Worm (Caenorhabditis elegans) whole organism, L2 larva: ENCODE results near the gene C06C3.7.

Source experiments
- R02D3.7 ChIP-seq: fragments of 150-350 bp; optimal IDR thresholded peaks from 2 replicates; lab custom pipeline; 2014; ENCODE audit warnings: missing biosample characterization, missing genetic modification characterization
- Y55F3AM.14 ChIP-seq: fragments of 200-800 bp; sonication (Bioruptor generic); optimal IDR thresholded peaks from 2 replicates; lab custom pipeline; 2018; ENCODE audit warnings: mild to moderate bottlenecking, missing genetic modification characterization, missing compliant biosample characterization
- ZK546.5 ChIP-seq: sonication (generic microtip); optimal IDR thresholded peaks from 2 replicates; lab custom pipeline; 2017; ENCODE audit warnings: missing biosample characterization, missing genetic modification characterization
- ama-1 ChIP-seq: fragments of 150-350 bp; optimal IDR thresholded peaks from 2 replicates; lab custom pipeline; 2018; ENCODE audit warnings: inconsistent platforms
- ceh-82 ChIP-seq: fragments of 150-350 bp; optimal IDR thresholded peaks from 2 replicates; lab custom pipeline; 2014; ENCODE audit warnings: missing biosample characterization, missing genetic modification characterization
- elt-3 ChIP-seq: sonication (generic microtip); optimal IDR thresholded peaks from 2 replicates; lab custom pipeline; 2017; ENCODE audit warnings: missing biosample characterization, missing genetic modification characterization
- lin-39 ChIP-seq: fragments of 150-350 bp; optimal IDR thresholded peaks from 2 replicates; lab custom pipeline; 2014; ENCODE audit warnings: missing biosample characterization, missing genetic modification reagents, missing genetic modification characterization
- lsy-2 ChIP-seq, 2 experiments: fragments of 150-350 bp in 1 of 2; sonication (generic microtip) in 1 of 2; optimal IDR thresholded peaks; 2 replicates each; lab custom pipeline; 2014 to 2017; ENCODE audit warnings: missing biosample characterization in 2 of 2, missing genetic modification characterization in 2 of 2
- nhr-11 ChIP-seq: fragments of 150-350 bp; optimal IDR thresholded peaks from 2 replicates; lab custom pipeline; 2014; ENCODE audit warnings: missing biosample characterization, missing genetic modification characterization
- nhr-12 ChIP-seq: fragments of 150-350 bp; optimal IDR thresholded peaks from 2 replicates; lab custom pipeline; 2014; ENCODE audit warnings: missing biosample characterization, missing genetic modification characterization
- nhr-129 ChIP-seq: fragments of 150-350 bp; optimal IDR thresholded peaks from 2 replicates; lab custom pipeline; 2014; ENCODE audit warnings: missing biosample characterization, missing genetic modification characterization
- snpc-4 ChIP-seq: fragments of 150-350 bp; optimal IDR thresholded peaks from 2 replicates; lab custom pipeline; 2014; ENCODE audit warnings: missing biosample characterization, missing genetic modification characterization

DNA sequence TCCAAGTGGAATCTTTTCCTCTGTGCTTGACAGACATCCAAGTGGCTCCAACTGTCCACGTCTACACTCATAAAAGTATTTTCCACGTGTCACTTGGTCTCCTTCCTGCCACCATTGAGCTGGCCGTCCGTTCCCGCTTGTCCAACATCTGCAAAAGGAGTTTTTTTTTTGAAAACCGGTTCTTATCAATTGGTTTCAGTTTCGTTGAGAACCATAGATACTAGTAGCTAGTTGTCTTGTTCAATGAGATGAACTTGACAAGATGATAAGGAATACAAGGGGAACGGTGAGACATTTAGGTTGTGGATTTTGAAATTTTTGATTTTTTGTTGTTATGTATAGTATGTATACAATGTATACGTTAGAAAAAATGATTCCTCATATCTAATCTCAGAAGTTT is 39.5 kb upstream of the C06C3.7 start:
- TF ChIP-seq lin-39 (tag; lab: Kevin White, UChicago) (no peak), R02D3.7 (tag; lab: Kevin White, UChicago) (no peak), ama-1 (no peak), ceh-82 (tag; lab: Kevin White, UChicago) (no peak), nhr-12 (tag; lab: Kevin White, UChicago) (no peak), elt-3 (no peak), nhr-129 (tag; lab: Kevin White, UChicago) (no peak), nhr-11 (tag; lab: Kevin White, UChicago) (no peak), ZK546.5 (tag; lab: Kevin White, UChicago) (no peak), Y55F3AM.14 (GFP tag; lab: Kevin White, UChicago) (no peak), lsy-2 (tag; optimal IDR thresholded peaks at IDR 0.05; lab: Kevin White, UChicago) (no peak), snpc-4 (tag; lab: Kevin White, UChicago) (no peak)
